Worm (Caenorhabditis elegans) whole organism, L4 larva: ENCODE measurements around the gene hsp-75.

Experiments
- F49E8.2 ChIP-seq: sonication (generic microtip); optimal IDR thresholded peaks from 2 replicates; lab custom pipeline; 2016; ENCODE audit warnings: missing compliant biosample characterization, mild to moderate bottlenecking, missing genetic modification characterization, borderline replicate concordance
- R02D3.7 ChIP-seq: fragments of 150-350 bp; sonication (generic microtip); optimal IDR thresholded peaks from 3 replicates; lab custom pipeline; 2014; ENCODE audit warnings: missing biosample characterization, missing genetic modification characterization
- T20F7.1 ChIP-seq: fragments of 200-800 bp; sonication (Bioruptor generic); optimal IDR thresholded peaks from 2 replicates; lab custom pipeline; 2018; ENCODE audit warnings: mild to moderate bottlenecking, missing genetic modification characterization, missing compliant biosample characterization
- Y105C5A.15 ChIP-seq: fragments of 200-800 bp; sonication (Bioruptor generic); IDR thresholded peaks from 2 replicates; pipeline ENCODE4 v1.3.6; 2022; ENCODE audit warnings: missing genetic modification characterization, missing compliant biosample characterization
- Y5F2A.4 ChIP-seq: fragments of 200-800 bp; sonication (Bioruptor generic); optimal IDR thresholded peaks from 2 replicates; lab custom pipeline; 2018; ENCODE audit warnings: mild to moderate bottlenecking, missing genetic modification characterization, missing compliant biosample characterization
- ZK546.5 ChIP-seq, 2 experiments: sonication (generic microtip); optimal IDR thresholded peaks; 2 replicates each; lab custom pipeline; 2017; ENCODE audit warnings: missing biosample characterization in 2 of 2, missing genetic modification characterization in 2 of 2
- ceh-20 ChIP-seq: fragments of 200-800 bp; sonication (Bioruptor generic); IDR thresholded peaks from 2 replicates; pipeline ENCODE4 v1.3.6; 2022; ENCODE audit warnings: missing genetic modification reagents, missing genetic modification characterization, missing compliant biosample characterization
- ceh-28 ChIP-seq: fragments of 150-350 bp; optimal IDR thresholded peaks from 2 replicates; lab custom pipeline; 2014; ENCODE audit warnings: missing biosample characterization, missing genetic modification reagents, missing genetic modification characterization
- ceh-44 ChIP-seq: fragments of 200-800 bp; sonication (Bioruptor generic); IDR thresholded peaks from 2 replicates; pipeline ENCODE4 v1.3.6; 2022; ENCODE audit warnings: missing genetic modification reagents, missing genetic modification characterization, missing compliant biosample characterization
- ceh-62 ChIP-seq: sonication (generic microtip); optimal IDR thresholded peaks from 2 replicates; lab custom pipeline; 2017; ENCODE audit warnings: missing biosample characterization, missing genetic modification characterization
- ces-1 ChIP-seq: fragments of 150-350 bp; sonication (generic microtip); optimal IDR thresholded peaks from 4 replicates; lab custom pipeline; 2014; ENCODE audit warnings: missing biosample characterization, missing genetic modification reagents, missing genetic modification characterization
- daf-12 ChIP-seq: fragments of 150-350 bp; optimal IDR thresholded peaks from 2 replicates; lab custom pipeline; 2014; ENCODE audit warnings: missing biosample characterization, missing genetic modification reagents, missing genetic modification characterization
- daf-16 ChIP-seq, 3 experiments: sonication (generic microtip); optimal IDR thresholded peaks; 2 replicates each; lab custom pipeline; 2016 to 2017; ENCODE audit warnings: missing genetic modification characterization in 3 of 3, missing genetic modification reagents in 3 of 3, mild to moderate bottlenecking in 2 of 3, missing compliant biosample characterization in 2 of 3, missing biosample characterization in 1 of 3, moderate library complexity in 1 of 3
- daf-19 ChIP-seq: fragments of 200-800 bp; sonication (Bioruptor generic); conservative IDR thresholded peaks from 2 replicates; pipeline ENCODE4 v1.3.6; 2022; ENCODE audit warnings: missing genetic modification characterization, missing compliant biosample characterization
- dmd-8 ChIP-seq: fragments of 200-800 bp; sonication (Bioruptor generic); IDR thresholded peaks from 2 replicates; pipeline ENCODE4 v1.3.6; 2022; ENCODE audit warnings: missing genetic modification characterization, missing compliant biosample characterization
- dmd-9 ChIP-seq: fragments of 200-800 bp; sonication (Bioruptor generic); IDR thresholded peaks from 2 replicates; pipeline ENCODE4 v1.3.6; 2022; ENCODE audit warnings: missing genetic modification reagents, missing genetic modification characterization, missing compliant biosample characterization
- egl-27 ChIP-seq: sonication (generic microtip); optimal IDR thresholded peaks from 3 replicates; lab custom pipeline; 2017; ENCODE audit warnings: missing biosample characterization, missing genetic modification reagents, missing genetic modification characterization
- egl-43 ChIP-seq: fragments of 200-800 bp; sonication (Bioruptor generic); IDR thresholded peaks from 2 replicates; pipeline ENCODE4 v1.3.6; 2022; ENCODE audit warnings: missing genetic modification reagents, missing genetic modification characterization, missing compliant biosample characterization
- fos-1 ChIP-seq: fragments of 150-350 bp; optimal IDR thresholded peaks from 2 replicates; lab custom pipeline; 2014; ENCODE audit warnings: missing biosample characterization, missing genetic modification characterization
- hlh-11 ChIP-seq: fragments of 200-800 bp; sonication (Bioruptor generic); optimal IDR thresholded peaks from 2 replicates; lab custom pipeline; 2018; ENCODE audit warnings: mild to moderate bottlenecking, missing genetic modification characterization, missing compliant biosample characterization
- hmg-1.1 ChIP-seq: fragments of 200-800 bp; sonication (Bioruptor generic); IDR thresholded peaks from 2 replicates; pipeline ENCODE4 v1.3.6; 2022; ENCODE audit warnings: missing genetic modification reagents, missing genetic modification characterization, missing compliant biosample characterization
- lim-7 ChIP-seq: fragments of 200-800 bp; sonication (Bioruptor generic); IDR thresholded peaks from 2 replicates; pipeline ENCODE4 v1.3.6; 2022; ENCODE audit warnings: missing genetic modification characterization, missing compliant biosample characterization
- lin-1 ChIP-seq: fragments of 200-800 bp; sonication (Bioruptor generic); IDR thresholded peaks from 2 replicates; pipeline ENCODE4 v1.3.6; 2022; ENCODE audit warnings: missing genetic modification reagents, missing genetic modification characterization, missing compliant biosample characterization
- lin-13 ChIP-seq: fragments of 150-350 bp; optimal IDR thresholded peaks from 2 replicates; lab custom pipeline; 2014; ENCODE audit warnings: missing biosample characterization, missing genetic modification reagents, missing genetic modification characterization
- lin-29 ChIP-seq: fragments of 200-800 bp; sonication (Bioruptor generic); IDR thresholded peaks from 2 replicates; pipeline ENCODE4 v1.3.6; 2022; ENCODE audit warnings: missing genetic modification reagents, missing genetic modification characterization, missing compliant biosample characterization
- lin-39 ChIP-seq: fragments of 150-350 bp; optimal IDR thresholded peaks from 2 replicates; lab custom pipeline; 2014; ENCODE audit warnings: missing biosample characterization, missing genetic modification reagents, missing genetic modification characterization
- lsy-2 ChIP-seq, 2 experiments: fragments of 150-350 bp in 1 of 2; sonication (generic microtip) in 1 of 2; optimal IDR thresholded peaks; 2 replicates each; lab custom pipeline; 2014 to 2017; ENCODE audit warnings: missing biosample characterization in 2 of 2, missing genetic modification characterization in 2 of 2
- madf-9 ChIP-seq: fragments of 200-800 bp; sonication (Bioruptor generic); conservative IDR thresholded peaks from 2 replicates; pipeline ENCODE4 v1.3.6; 2022; ENCODE audit warnings: missing genetic modification reagents, missing genetic modification characterization, missing compliant biosample characterization
- mdl-1 ChIP-seq, 2 experiments: fragments of 150-350 bp in 1 of 2; sonication (generic microtip) in 1 of 2; optimal IDR thresholded peaks; 2 replicates each; lab custom pipeline; 2014 to 2017; ENCODE audit warnings: missing biosample characterization in 2 of 2, missing genetic modification characterization in 2 of 2
- mep-1 ChIP-seq: fragments of 150-350 bp; sonication (generic microtip); optimal IDR thresholded peaks from 3 replicates; lab custom pipeline; 2014; ENCODE audit warnings: missing biosample characterization, missing genetic modification characterization
- mxl-2 ChIP-seq: fragments of 200-800 bp; sonication (Bioruptor generic); conservative IDR thresholded peaks from 2 replicates; pipeline ENCODE4 v1.3.6; 2022; ENCODE audit warnings: missing genetic modification reagents, missing genetic modification characterization, missing compliant biosample characterization
- nhr-10 ChIP-seq: fragments of 150-350 bp; optimal IDR thresholded peaks from 2 replicates; lab custom pipeline; 2014; ENCODE audit warnings: missing biosample characterization, missing genetic modification characterization
- nhr-111 ChIP-seq: fragments of 200-800 bp; sonication (Bioruptor generic); optimal IDR thresholded peaks from 2 replicates; lab custom pipeline; 2018; ENCODE audit warnings: mild to moderate bottlenecking, missing genetic modification characterization, missing compliant biosample characterization
- nhr-237 ChIP-seq: sonication (generic microtip); optimal IDR thresholded peaks from 2 replicates; lab custom pipeline; 2017; ENCODE audit warnings: missing biosample characterization, missing genetic modification characterization
- nhr-28 ChIP-seq: fragments of 150-350 bp; optimal IDR thresholded peaks from 2 replicates; lab custom pipeline; 2014; ENCODE audit warnings: missing biosample characterization, missing genetic modification characterization
- nhr-41 ChIP-seq: fragments of 200-800 bp; sonication (Bioruptor generic); IDR thresholded peaks from 2 replicates; pipeline ENCODE4 v1.3.6; 2022; ENCODE audit warnings: missing genetic modification reagents, missing genetic modification characterization, missing compliant biosample characterization
- nhr-42 ChIP-seq: fragments of 200-800 bp; sonication (Bioruptor generic); IDR thresholded peaks from 2 replicates; pipeline ENCODE4 v1.3.6; 2022; ENCODE audit warnings: missing genetic modification characterization, missing compliant biosample characterization
- rbr-2 ChIP-seq: sonication (generic microtip); optimal IDR thresholded peaks from 2 replicates; lab custom pipeline; 2016; ENCODE audit warnings: missing genotype, missing genetic modification characterization, missing compliant biosample characterization
- sdz-12 ChIP-seq: fragments of 200-800 bp; sonication (Bioruptor generic); optimal IDR thresholded peaks from 2 replicates; lab custom pipeline; 2018; ENCODE audit warnings: mild to moderate bottlenecking, missing genetic modification characterization, missing compliant biosample characterization
- set-16 ChIP-seq: fragments of 200-800 bp; sonication (Bioruptor generic); IDR thresholded peaks from 2 replicates; pipeline ENCODE4 v1.3.6; 2022; ENCODE audit warnings: missing genetic modification reagents, missing genetic modification characterization, missing compliant biosample characterization
- skn-1 ChIP-seq: fragments of 150-350 bp; optimal IDR thresholded peaks from 2 replicates; lab custom pipeline; 2014; ENCODE audit warnings: missing biosample characterization, missing genetic modification characterization
- spr-3 ChIP-seq: fragments of 200-800 bp; sonication (Bioruptor generic); optimal IDR thresholded peaks from 2 replicates; lab custom pipeline; 2018; ENCODE audit warnings: mild to moderate bottlenecking, missing genetic modification characterization, missing compliant biosample characterization
- tag-97 ChIP-seq: fragments of 200-800 bp; sonication (Bioruptor generic); IDR thresholded peaks from 2 replicates; pipeline ENCODE4 v1.3.6; 2022; ENCODE audit warnings: missing genetic modification characterization, missing compliant biosample characterization
- unc-130 ChIP-seq: sonication (generic microtip); optimal IDR thresholded peaks from 2 replicates; lab custom pipeline; 2016; ENCODE audit warnings: missing genetic modification reagents, missing genetic modification characterization, missing compliant biosample characterization
- unc-39 ChIP-seq: sonication (generic microtip); optimal IDR thresholded peaks from 2 replicates; lab custom pipeline; 2017; ENCODE audit warnings: missing biosample characterization, missing genetic modification characterization
- vab-7 ChIP-seq: fragments of 200-800 bp; sonication (Bioruptor generic); IDR thresholded peaks from 2 replicates; pipeline ENCODE4 v1.3.6; 2022; ENCODE audit warnings: missing genetic modification reagents, missing genetic modification characterization, missing compliant biosample characterization
- zfp-2 ChIP-seq: sonication (generic microtip); optimal IDR thresholded peaks from 2 replicates; lab custom pipeline; 2016; ENCODE audit warnings: mild to moderate bottlenecking, missing genetic modification characterization, missing compliant biosample characterization
- zfp-3 ChIP-seq: fragments of 200-800 bp; sonication (Bioruptor generic); conservative IDR thresholded peaks from 2 replicates; pipeline ENCODE4 v1.3.6; 2022; ENCODE audit warnings: missing genetic modification reagents, missing genetic modification characterization, missing compliant biosample characterization
- zip-11 ChIP-seq: fragments of 200-800 bp; sonication (Bioruptor generic); IDR thresholded peaks from 2 replicates; pipeline ENCODE4 v1.3.6; 2022; ENCODE audit warnings: missing genetic modification characterization, missing compliant biosample characterization
- ztf-7 ChIP-seq: fragments of 150-350 bp; optimal IDR thresholded peaks from 2 replicates; lab custom pipeline; 2014; ENCODE audit warnings: missing biosample characterization, missing genetic modification characterization

Gene hsp-75

DNA sequence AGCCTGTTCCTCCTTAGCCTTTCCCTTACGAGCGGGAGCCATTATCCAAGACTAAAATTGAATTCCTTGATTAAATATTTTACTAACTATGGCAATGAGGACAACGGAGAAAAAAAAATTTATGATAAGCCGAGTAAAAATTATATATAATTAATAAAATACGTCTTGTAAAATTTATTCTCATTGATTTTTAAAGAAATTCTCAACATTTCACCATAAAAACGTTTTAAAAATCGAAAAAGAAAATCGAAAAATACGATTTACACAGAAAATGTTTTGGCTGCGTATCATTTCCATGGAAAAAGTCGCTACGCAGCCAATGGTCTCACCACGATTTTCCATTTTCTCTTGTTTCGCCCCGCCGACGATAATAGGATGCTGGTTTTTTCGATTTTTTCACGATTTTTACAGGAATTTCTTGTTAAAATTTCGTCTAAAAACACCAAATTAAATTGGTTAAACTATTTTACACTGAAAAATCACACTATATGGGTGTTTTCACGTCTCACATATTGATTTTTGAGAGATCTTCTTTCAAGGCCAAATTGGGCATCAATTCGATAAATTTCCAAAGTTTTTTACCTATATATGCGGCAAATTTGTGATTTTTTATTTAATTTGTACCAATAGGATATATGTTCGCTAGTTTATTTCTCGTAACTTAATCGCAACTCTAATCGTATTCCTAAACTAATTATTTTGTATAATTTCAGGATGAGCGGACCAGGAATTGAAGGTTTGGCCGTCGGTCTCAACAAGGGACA, 46.8 kb downstream of the hsp-75 start, which contains the start of the genes rps-14 and rpl-36 (continued):
- no peak for TF ChIP-seq dmd-9 (GFP tag; lab: Robert Waterston, UW)
- peak; percentile 53; the same call in 1 of the 2 replicates for TF ChIP-seq nhr-42 (GFP tag; lab: Robert Waterston, UW)
- peak; percentile 12; the same call in 1 of the 2 replicates for TF ChIP-seq lin-29 (GFP tag; lab: Robert Waterston, UW)
- TF ChIP-seq hlh-11 = peak; percentile 80
- peak; percentile 62; the same call in 1 of the 2 replicates for TF ChIP-seq hmg-1.1 (GFP tag; lab: Robert Waterston, UW)
- no peak for TF ChIP-seq fos-1 (tag; lab: Kevin White, UChicago)
- no peak for TF ChIP-seq nhr-10 (tag; lab: Kevin White, UChicago)
- TF ChIP-seq spr-3 = peak; percentile 16
- peak in 1 of 2 experiments; percentile 33 for TF ChIP-seq daf-16 (GFP tag; optimal IDR thresholded peaks at IDR 0.05; lab: Kevin White, UChicago)
- peak; percentile 57 for TF ChIP-seq daf-16 (tag; optimal IDR thresholded peaks at IDR 0.05; lab: Kevin White, UChicago)
- no peak for TF ChIP-seq Y105C5A.15 (GFP tag; lab: Robert Waterston, UW)
- no peak for TF ChIP-seq egl-43 (GFP tag; lab: Robert Waterston, UW)
- TF ChIP-seq skn-1 (tag; lab: Kevin White, UChicago) = no peak
- no peak for TF ChIP-seq madf-9
- TF ChIP-seq vab-7 = no peak
- no peak for TF ChIP-seq R02D3.7 (tag; lab: Kevin White, UChicago)
- TF ChIP-seq lim-7 (GFP tag; lab: Robert Waterston, UW) = no peak
- TF ChIP-seq mxl-2 (GFP tag; lab: Robert Waterston, UW) = no peak
- TF ChIP-seq lin-1 (GFP tag; lab: Robert Waterston, UW) = no peak
- TF ChIP-seq Y5F2A.4 (GFP tag; lab: Kevin White, UChicago) = no peak
- peak; percentile 91 for TF ChIP-seq mep-1 (tag; lab: Kevin White, UChicago)
- TF ChIP-seq T20F7.1 (GFP tag; lab: Kevin White, UChicago) = peak; percentile 90
- TF ChIP-seq zip-11 (GFP tag; lab: Robert Waterston, UW) = no peak
- TF ChIP-seq dmd-8 (GFP tag; lab: Robert Waterston, UW) = no peak
- no peak for TF ChIP-seq ceh-44 (GFP tag; lab: Robert Waterston, UW)
- peak; percentile 12 for TF ChIP-seq ces-1 (GFP tag; lab: Kevin White, UChicago)
- TF ChIP-seq unc-130 (GFP tag; lab: Kevin White, UChicago) = no peak
- TF ChIP-seq lsy-2 (tag; optimal IDR thresholded peaks at IDR 0.05; lab: Kevin White, UChicago) = peak; percentile 43 to 96
- TF ChIP-seq lin-39 (tag; lab: Kevin White, UChicago) = no peak
- TF ChIP-seq daf-12 (tag; lab: Kevin White, UChicago) = no peak
- TF ChIP-seq zfp-2 (tag; lab: Kevin White, UChicago) = peak; percentile 95
- TF ChIP-seq zfp-3 (GFP tag; lab: Robert Waterston, UW) = peak; percentile 84
- no peak for TF ChIP-seq set-16 (GFP tag; lab: Robert Waterston, UW)
- peak; percentile 81 for TF ChIP-seq rbr-2 (tag; lab: Kevin White, UChicago)
- TF ChIP-seq F49E8.2 (tag; lab: Kevin White, UChicago) = no peak
- no peak for TF ChIP-seq tag-97 (GFP tag; lab: Robert Waterston, UW)
- TF ChIP-seq nhr-237 (tag; lab: Kevin White, UChicago) = no peak
- TF ChIP-seq nhr-41 (GFP tag; lab: Robert Waterston, UW) = no peak
- peak; percentile 75 for TF ChIP-seq ztf-7 (tag; lab: Kevin White, UChicago)
- TF ChIP-seq ceh-62 = no peak
- no peak for TF ChIP-seq daf-19 (GFP tag; lab: Robert Waterston, UW)
- TF ChIP-seq ZK546.5 (tag; optimal IDR thresholded peaks at IDR 0.05; lab: Kevin White, UChicago) = peak in 1 of 2 experiments; percentile 85
- peak; percentile 63; the same call in 1 of the 2 replicates for TF ChIP-seq ceh-20
- no peak for TF ChIP-seq unc-39 (tag; lab: Kevin White, UChicago)
- peak; percentile 64 for TF ChIP-seq nhr-28 (tag; lab: Kevin White, UChicago)
- no peak for TF ChIP-seq ceh-28 (tag; lab: Kevin White, UChicago)
- TF ChIP-seq mdl-1 (tag; optimal IDR thresholded peaks at IDR 0.05; lab: Kevin White, UChicago) = peak in 1 of 2 experiments; percentile 16
- TF ChIP-seq egl-27 = no peak
- TF ChIP-seq lin-13 = peak; percentile 60
- no peak for TF ChIP-seq sdz-12 (GFP tag; lab: Kevin White, UChicago)
- no peak for TF ChIP-seq nhr-111 (GFP tag; lab: Kevin White, UChicago)
